Worm (Caenorhabditis elegans) whole organism, L4 larva: Measurements from ENCODE around the gene F46G11.6.

Experiments
- D1046.2 ChIP-seq: fragments of 200-800 bp; sonication (Bioruptor generic); IDR thresholded peaks from 2 replicates; pipeline ENCODE4 v1.3.6; 2022; ENCODE audit warnings: missing genetic modification characterization, missing compliant biosample characterization
- F37D6.2 ChIP-seq: sonication (generic microtip); optimal IDR thresholded peaks from 2 replicates; lab custom pipeline; 2016; ENCODE audit warnings: mild to moderate bottlenecking, missing genetic modification characterization, missing compliant biosample characterization
- R02D3.7 ChIP-seq: fragments of 150-350 bp; sonication (generic microtip); optimal IDR thresholded peaks from 3 replicates; lab custom pipeline; 2014; ENCODE audit warnings: missing biosample characterization, missing genetic modification characterization
- Y48G9A.11 ChIP-seq: fragments of 200-800 bp; sonication (Bioruptor generic); IDR thresholded peaks from 2 replicates; pipeline ENCODE4 v1.3.6; 2022; ENCODE audit warnings: missing genetic modification reagents, missing genetic modification characterization, missing compliant biosample characterization
- Y75B8A.6 ChIP-seq: fragments of 200-800 bp; sonication (Bioruptor generic); IDR thresholded peaks from 2 replicates; pipeline ENCODE4 v1.3.6; 2022; ENCODE audit warnings: missing genetic modification reagents, missing genetic modification characterization, missing compliant biosample characterization
- ZK546.5 ChIP-seq, 2 experiments: sonication (generic microtip); optimal IDR thresholded peaks; 2 replicates each; lab custom pipeline; 2017; ENCODE audit warnings: missing biosample characterization in 2 of 2, missing genetic modification characterization in 2 of 2
- aha-1 ChIP-seq: fragments of 150-350 bp; peaks from one replicate; lab custom pipeline; 2014; ENCODE audit warnings: missing biosample characterization, missing genetic modification characterization
- ceh-28 ChIP-seq: fragments of 150-350 bp; optimal IDR thresholded peaks from 2 replicates; lab custom pipeline; 2014; ENCODE audit warnings: missing biosample characterization, missing genetic modification reagents, missing genetic modification characterization
- daf-12 ChIP-seq: fragments of 150-350 bp; optimal IDR thresholded peaks from 2 replicates; lab custom pipeline; 2014; ENCODE audit warnings: missing biosample characterization, missing genetic modification reagents, missing genetic modification characterization
- daf-16 ChIP-seq, 3 experiments: sonication (generic microtip); optimal IDR thresholded peaks; 2 replicates each; lab custom pipeline; 2016 to 2017; ENCODE audit warnings: missing genetic modification characterization in 3 of 3, missing genetic modification reagents in 3 of 3, mild to moderate bottlenecking in 2 of 3, missing compliant biosample characterization in 2 of 3, missing biosample characterization in 1 of 3, moderate library complexity in 1 of 3
- daf-8 ChIP-seq: fragments of 200-800 bp; sonication (Bioruptor generic); IDR thresholded peaks from 2 replicates; pipeline ENCODE4 v1.3.6; 2022; ENCODE audit warnings: missing genetic modification characterization, missing compliant biosample characterization
- dmd-6 ChIP-seq: fragments of 200-800 bp; sonication (Bioruptor generic); IDR thresholded peaks from 2 replicates; pipeline ENCODE4 v1.3.6; 2022; ENCODE audit warnings: missing genetic modification reagents, missing genetic modification characterization, missing compliant biosample characterization
- dpl-1 ChIP-seq: fragments of 150-350 bp; optimal IDR thresholded peaks from 2 replicates; lab custom pipeline; 2014; ENCODE audit warnings: missing biosample characterization, missing genetic modification reagents, missing genetic modification characterization
- egl-43 ChIP-seq: fragments of 200-800 bp; sonication (Bioruptor generic); IDR thresholded peaks from 2 replicates; pipeline ENCODE4 v1.3.6; 2022; ENCODE audit warnings: missing genetic modification reagents, missing genetic modification characterization, missing compliant biosample characterization
- hlh-11 ChIP-seq: fragments of 200-800 bp; sonication (Bioruptor generic); optimal IDR thresholded peaks from 2 replicates; lab custom pipeline; 2018; ENCODE audit warnings: mild to moderate bottlenecking, missing genetic modification characterization, missing compliant biosample characterization
- hlh-30 ChIP-seq: sonication (generic microtip); optimal IDR thresholded peaks from 2 replicates; lab custom pipeline; 2017; ENCODE audit warnings: antibody characterized with exemption, mild to moderate bottlenecking, missing genetic modification characterization, missing compliant biosample characterization; ENCODE audit not compliant: insufficient read depth
- hmg-1.1 ChIP-seq: fragments of 200-800 bp; sonication (Bioruptor generic); IDR thresholded peaks from 2 replicates; pipeline ENCODE4 v1.3.6; 2022; ENCODE audit warnings: missing genetic modification reagents, missing genetic modification characterization, missing compliant biosample characterization
- lin-38 ChIP-seq: fragments of 200-800 bp; sonication (Bioruptor generic); IDR thresholded peaks from 2 replicates; pipeline ENCODE4 v1.3.6; 2022; ENCODE audit warnings: missing genetic modification reagents, missing genetic modification characterization, missing compliant biosample characterization
- madf-9 ChIP-seq: fragments of 200-800 bp; sonication (Bioruptor generic); conservative IDR thresholded peaks from 2 replicates; pipeline ENCODE4 v1.3.6; 2022; ENCODE audit warnings: missing genetic modification reagents, missing genetic modification characterization, missing compliant biosample characterization
- mdl-1 ChIP-seq, 2 experiments: fragments of 150-350 bp in 1 of 2; sonication (generic microtip) in 1 of 2; optimal IDR thresholded peaks; 2 replicates each; lab custom pipeline; 2014 to 2017; ENCODE audit warnings: missing biosample characterization in 2 of 2, missing genetic modification characterization in 2 of 2
- mdt-29 ChIP-seq: fragments of 200-800 bp; sonication (Bioruptor generic); IDR thresholded peaks from 2 replicates; pipeline ENCODE4 v1.3.6; 2022; ENCODE audit warnings: missing genetic modification reagents, missing genetic modification characterization, missing compliant biosample characterization
- mep-1 ChIP-seq: fragments of 150-350 bp; sonication (generic microtip); optimal IDR thresholded peaks from 3 replicates; lab custom pipeline; 2014; ENCODE audit warnings: missing biosample characterization, missing genetic modification characterization
- mes-2 ChIP-seq: sonication (generic microtip); optimal IDR thresholded peaks from 2 replicates; lab custom pipeline; 2016; ENCODE audit warnings: missing genotype, mild to moderate bottlenecking, missing genetic modification characterization, missing compliant biosample characterization; ENCODE audit not compliant: poor library complexity, severe bottlenecking
- mxl-3 ChIP-seq: fragments of 200-800 bp; sonication (Bioruptor generic); optimal IDR thresholded peaks from 2 replicates; lab custom pipeline; 2018; ENCODE audit warnings: mild to moderate bottlenecking, missing genetic modification characterization, missing compliant biosample characterization
- nhr-25 ChIP-seq: sonication (generic microtip); optimal IDR thresholded peaks from 2 replicates; lab custom pipeline; 2017; ENCODE audit warnings: missing genetic modification characterization, mild to moderate bottlenecking, missing compliant biosample characterization, antibody characterized with exemption, moderate library complexity, borderline replicate concordance; ENCODE audit not compliant: insufficient read depth
- pha-4 ChIP-seq, 2 experiments: fragments of 150-350 bp in 1 of 2; fragments of 200-800 bp in 1 of 2; sonication (Bioruptor generic) in 1 of 2; IDR thresholded peaks in 1 of 2; optimal IDR thresholded peaks in 1 of 2; 2 replicates each; pipeline versions ENCODE4 v1.3.6 to Lab custom; 2014 to 2022; ENCODE audit warnings: missing genetic modification characterization in 2 of 2, missing genetic modification reagents in 2 of 2, missing biosample characterization in 1 of 2, missing compliant biosample characterization in 1 of 2
- rbr-2 ChIP-seq: sonication (generic microtip); optimal IDR thresholded peaks from 2 replicates; lab custom pipeline; 2016; ENCODE audit warnings: missing genotype, missing genetic modification characterization, missing compliant biosample characterization
- set-16 ChIP-seq: fragments of 200-800 bp; sonication (Bioruptor generic); IDR thresholded peaks from 2 replicates; pipeline ENCODE4 v1.3.6; 2022; ENCODE audit warnings: missing genetic modification reagents, missing genetic modification characterization, missing compliant biosample characterization
- tag-97 ChIP-seq: fragments of 200-800 bp; sonication (Bioruptor generic); IDR thresholded peaks from 2 replicates; pipeline ENCODE4 v1.3.6; 2022; ENCODE audit warnings: missing genetic modification characterization, missing compliant biosample characterization
- tra-1 ChIP-seq: fragments of 200-800 bp; sonication (Bioruptor generic); IDR thresholded peaks from 2 replicates; pipeline ENCODE4 v1.3.6; 2022; ENCODE audit warnings: missing genetic modification reagents, missing genetic modification characterization, missing compliant biosample characterization
- unc-130 ChIP-seq: sonication (generic microtip); optimal IDR thresholded peaks from 2 replicates; lab custom pipeline; 2016; ENCODE audit warnings: missing genetic modification reagents, missing genetic modification characterization, missing compliant biosample characterization
- unc-39 ChIP-seq: sonication (generic microtip); optimal IDR thresholded peaks from 2 replicates; lab custom pipeline; 2017; ENCODE audit warnings: missing biosample characterization, missing genetic modification characterization
- unc-62 ChIP-seq, 3 experiments: fragments of 150-350 bp in 1 of 3; sonication (generic microtip); optimal IDR thresholded peaks in 2 of 3; peaks in 1 of 3; 1 replicate in 1 of 3; 2 replicates in 2 of 3; lab custom pipeline; 2014 to 2017; ENCODE audit warnings: missing biosample characterization in 3 of 3, missing genetic modification characterization in 3 of 3, missing genetic modification reagents in 3 of 3, missing genotype in 1 of 3

The F46G11.6 gene

ce11 chrX:5819702-5820470 lies 33.6 kb downstream of the F46G11.6 start (continued):
- TF ChIP-seq mdt-29 (GFP tag; lab: Robert Waterston, UW) (no peak), lin-38 (no peak), daf-8 (GFP tag; lab: Robert Waterston, UW) (no peak), mes-2 (tag; lab: Kevin White, UChicago) (peak; percentile 41), ceh-28 (tag; lab: Kevin White, UChicago) (no peak), Y48G9A.11 (GFP tag; lab: Robert Waterston, UW) (no peak), dpl-1 (GFP tag; lab: Kevin White, UChicago) (no peak), set-16 (GFP tag; lab: Robert Waterston, UW) (peak; percentile 41; the same call in 1 of the 2 replicates), rbr-2 (tag; lab: Kevin White, UChicago) (peak; percentile 10), D1046.2 (GFP tag; lab: Robert Waterston, UW) (no peak), F37D6.2 (peak; percentile 30), daf-16 (GFP tag; optimal IDR thresholded peaks at IDR 0.05; lab: Kevin White, UChicago) (peak in 1 of 2 experiments; percentile 91), daf-16 (tag; optimal IDR thresholded peaks at IDR 0.05; lab: Kevin White, UChicago) (no peak), nhr-25 (tag; lab: Kevin White, UChicago) (no peak)

- TF ChIP-seq egl-43 (GFP tag; lab: Robert Waterston, UW), result peak; percentile 57; the same call in 1 of the 2 replicates
- TF ChIP-seq hmg-1.1 (GFP tag; lab: Robert Waterston, UW), result 0 out of 2 replicates have a peak, but pooled peaks have one; percentile 15
- TF ChIP-seq D1046.2 (GFP tag; lab: Robert Waterston, UW), result no peak
- TF ChIP-seq tra-1 (GFP tag; lab: Robert Waterston, UW), result peak; percentile 67; the same call in 1 of the 2 replicates
- no peak for TF ChIP-seq daf-12 (tag; lab: Kevin White, UChicago)
- TF ChIP-seq mdl-1 (tag; optimal IDR thresholded peaks at IDR 0.05; lab: Kevin White, UChicago), result peak in 1 of 2 experiments; percentile 11
- peak; percentile 49 for TF ChIP-seq hlh-11 (tag; lab: Kevin White, UChicago)
- no peak for TF ChIP-seq unc-39 (tag; lab: Kevin White, UChicago)
- TF ChIP-seq R02D3.7 (tag; lab: Kevin White, UChicago), result no peak
- TF ChIP-seq mxl-3 (GFP tag; lab: Kevin White, UChicago), result peak; percentile 38
- peak; percentile 27 for TF ChIP-seq mep-1 (tag; lab: Kevin White, UChicago)
- peak in 1 of 2 experiments; percentile 97 for TF ChIP-seq unc-62 (GFP tag; optimal IDR thresholded peaks at IDR 0.05 in 1 of 2; lab: Kevin White, UChicago)
- no peak for TF ChIP-seq unc-62 (tag; optimal IDR thresholded peaks at IDR 0.05; lab: Kevin White, UChicago)
- TF ChIP-seq pha-4 (GFP tag; IDR thresholded peaks at IDR 0.05; lab: Robert Waterston, UW), result no peak
- no peak for TF ChIP-seq pha-4 (tag; optimal IDR thresholded peaks at IDR 0.05; lab: Kevin White, UChicago)
- no peak for TF ChIP-seq madf-9
- peak; percentile 52 for TF ChIP-seq hlh-30 (tag; lab: Kevin White, UChicago)
- TF ChIP-seq set-16 (GFP tag; lab: Robert Waterston, UW), result peak; percentile 68
- TF ChIP-seq mes-2 (tag; lab: Kevin White, UChicago), result peak; percentile 9
- no peak for TF ChIP-seq unc-130 (GFP tag; lab: Kevin White, UChicago)
- TF ChIP-seq ZK546.5 (tag; optimal IDR thresholded peaks at IDR 0.05; lab: Kevin White, UChicago), result no peak
- TF ChIP-seq tag-97 (GFP tag; lab: Robert Waterston, UW), result no peak
- TF ChIP-seq aha-1 (tag; lab: Kevin White, UChicago), result peak; percentile 88
- TF ChIP-seq dmd-6 (GFP tag; lab: Robert Waterston, UW), result no peak
- TF ChIP-seq Y75B8A.6 (GFP tag; lab: Robert Waterston, UW), result no peak
- peak; percentile 90 for TF ChIP-seq nhr-25 (tag; lab: Kevin White, UChicago)
- no peak for TF ChIP-seq mdt-29 (GFP tag; lab: Robert Waterston, UW)
- TF ChIP-seq, all 104 proteins: peak for 13
Observed at ce11 chrX:5820880-5821279, 34.6 kb downstream of the F46G11.6 start.
